Worm (Caenorhabditis elegans) whole organism, L3 larva: ENCODE measurements around the gene pyc-1.

Source experiments
- egl-5 ChIP-seq: fragments of 150-350 bp; optimal IDR thresholded peaks from 2 replicates; lab custom pipeline; 2017; ENCODE audit warnings: missing biosample characterization, missing genetic modification reagents, missing genetic modification characterization, inconsistent platforms
- fos-1 ChIP-seq: fragments of 150-350 bp; optimal IDR thresholded peaks from 2 replicates; lab custom pipeline; 2014; ENCODE audit warnings: missing biosample characterization, missing genetic modification characterization

- TF ChIP-seq fos-1 (tag; lab: Kevin White, UChicago), result no peak
- TF ChIP-seq egl-5 (tag; lab: Kevin White, UChicago), result no peak
Measured at ce11 chrV:11811921-11812320, 10.4 kb downstream of the pyc-1 start, which contains the start of gene D2023.3.
